Worm (Caenorhabditis elegans): ENCODE results near the gene fbxa-81.

ce11 chrX:14566047-14566446 lies 24.2 kb upstream of the fbxa-81 start:
- TF ChIP-seq ceh-36 (tag; optimal IDR thresholded peaks at IDR 0.05), result no peak
- no peak for TF ChIP-seq ama-1 (optimal IDR thresholded peaks at IDR 0.05)
- TF ChIP-seq ceh-13 (GFP tag; optimal IDR thresholded peaks at IDR 0.05), result no peak
- TF ChIP-seq ets-7 (tag; optimal IDR thresholded peaks at IDR 0.05), result no peak
- no peak for TF ChIP-seq hnd-1 (tag; optimal IDR thresholded peaks at IDR 0.05)
- TF ChIP-seq pes-1 (GFP tag; IDR thresholded peaks at IDR 0.05), result no peak
- no peak for TF ChIP-seq hmg-4 (GFP tag; optimal IDR thresholded peaks at IDR 0.05)
- no peak for TF ChIP-seq sea-1 (GFP tag; conservative IDR thresholded peaks at IDR 0.05)
- no peak for TF ChIP-seq hmbx-1 (tag; optimal IDR thresholded peaks at IDR 0.05)
- no peak for TF ChIP-seq B0310.2 (tag; optimal IDR thresholded peaks at IDR 0.05)
- no peak for TF ChIP-seq tra-4 (tag; optimal IDR thresholded peaks at IDR 0.05)
- no peak for TF ChIP-seq flt-1 (GFP tag; IDR thresholded peaks at IDR 0.05)
- TF ChIP-seq aly-1 (tag; optimal IDR thresholded peaks at IDR 0.05), result no peak
